Fruit fly (Drosophila melanogaster) whole organism, embryonic: ENCODE results near the gene CG6409.

Source experiments
- Asciz ChIP-seq: fragments of 200-800 bp; sonication (Bioruptor generic); optimal IDR thresholded peaks from 2 replicates; lab custom pipeline; 2017; ENCODE audit warnings: missing biosample characterization, mild to moderate bottlenecking, missing genetic modification characterization, missing genetic modification reagents
- Atf-2 ChIP-seq: fragments of 200-800 bp; sonication (Bioruptor generic); optimal IDR thresholded peaks from 2 replicates; lab custom pipeline; 2016; ENCODE audit warnings: missing biosample characterization, missing genetic modification characterization
- CG10147 ChIP-seq: fragments of 200-800 bp; sonication (Bioruptor generic); optimal IDR thresholded peaks from 2 replicates; lab custom pipeline; 2019; ENCODE audit warnings: missing biosample characterization, mild to moderate bottlenecking, missing genetic modification characterization, moderate library complexity
- CG10209 ChIP-seq: fragments of 200-800 bp; sonication (Bioruptor generic); optimal IDR thresholded peaks from 3 replicates; lab custom pipeline; 2017; ENCODE audit warnings: missing biosample characterization, mild to moderate bottlenecking, missing genetic modification characterization, missing genetic modification reagents
- CG15479 ChIP-seq: fragments of 200-800 bp; sonication (Bioruptor generic); optimal IDR thresholded peaks from 3 replicates; lab custom pipeline; 2019; ENCODE audit warnings: missing biosample characterization, mild to moderate bottlenecking, missing genetic modification characterization, moderate library complexity
- CG15696 ChIP-seq: fragments of 200-800 bp; sonication (Bioruptor generic); optimal IDR thresholded peaks from 2 replicates; lab custom pipeline; 2019; ENCODE audit warnings: missing biosample characterization, mild to moderate bottlenecking, missing genetic modification characterization, moderate library complexity
- CG1792 ChIP-seq: fragments of 200-800 bp; sonication (Bioruptor generic); optimal IDR thresholded peaks from 2 replicates; lab custom pipeline; 2016; ENCODE audit warnings: missing biosample characterization, missing genetic modification characterization
- CG2129 ChIP-seq: fragments of 200-800 bp; sonication (Bioruptor generic); IDR thresholded peaks from 2 replicates; pipeline ENCODE4 v1.3.6; 2022; ENCODE audit warnings: missing biosample characterization, missing genetic modification characterization; ENCODE audit not compliant: partially characterized antibody
- CG2875 ChIP-seq: fragments of 200-800 bp; sonication (Bioruptor generic); optimal IDR thresholded peaks from 2 replicates; lab custom pipeline; 2017; ENCODE audit warnings: missing biosample characterization, mild to moderate bottlenecking, missing genetic modification characterization, missing genetic modification reagents
- CG31441 ChIP-seq: fragments of 200-800 bp; sonication (Bioruptor generic); IDR thresholded peaks from 2 replicates; pipeline ENCODE4 v1.3.6; 2022; ENCODE audit warnings: missing biosample characterization, missing genetic modification characterization
- CG3163 ChIP-seq: fragments of 200-800 bp; sonication (Bioruptor generic); optimal IDR thresholded peaks from 3 replicates; lab custom pipeline; 2016; ENCODE audit warnings: missing biosample characterization, missing genetic modification characterization
- CG33213 ChIP-seq: fragments of 200-800 bp; sonication (Bioruptor generic); optimal IDR thresholded peaks from 3 replicates; lab custom pipeline; 2016; ENCODE audit warnings: missing biosample characterization, missing genetic modification characterization
- CG33557 ChIP-seq: fragments of 200-800 bp; sonication (Bioruptor generic); optimal IDR thresholded peaks from 2 replicates; lab custom pipeline; 2019; ENCODE audit warnings: missing biosample characterization, mild to moderate bottlenecking, missing genetic modification characterization, moderate library complexity
- CG6813 ChIP-seq: fragments of 200-800 bp; sonication (Bioruptor generic); optimal IDR thresholded peaks from 2 replicates; lab custom pipeline; 2017; ENCODE audit warnings: missing biosample characterization, missing genetic modification characterization, mild to moderate bottlenecking, moderate library complexity, missing genetic modification reagents
- CG6854 ChIP-seq: fragments of 200-800 bp; sonication (Bioruptor generic); optimal IDR thresholded peaks from 3 replicates; lab custom pipeline; 2017; ENCODE audit warnings: missing biosample characterization, mild to moderate bottlenecking, missing genetic modification characterization
- CG7357 ChIP-seq: fragments of 200-800 bp; sonication (Bioruptor generic); IDR thresholded peaks from 3 replicates; pipeline ENCODE4 v1.3.6; 2022; ENCODE audit warnings: missing biosample characterization, missing genetic modification characterization
- CG7745 ChIP-seq: fragments of 200-800 bp; sonication (Bioruptor generic); optimal IDR thresholded peaks from 2 replicates; lab custom pipeline; 2018; ENCODE audit warnings: missing biosample characterization, mild to moderate bottlenecking, missing genetic modification characterization, moderate library complexity
- D ChIP-seq, 2 experiments: fragments of 200-800 bp in 1 of 2; fragments of >200 bp in 1 of 2; sonication (Bioruptor generic) in 1 of 2; optimal IDR thresholded peaks; 2 replicates in 1 of 2; 3 replicates in 1 of 2; lab custom pipeline; 2017; ENCODE audit warnings: mild to moderate bottlenecking in 1 of 2, missing biosample characterization in 1 of 2, missing genetic modification characterization in 1 of 2, missing genetic modification reagents in 1 of 2
- E2f2 ChIP-seq: fragments of 200-800 bp; sonication (Bioruptor generic); IDR thresholded peaks from 2 replicates; pipeline ENCODE4 v1.3.6; 2022; ENCODE audit warnings: missing biosample characterization, missing genetic modification characterization
- H15 ChIP-seq: fragments of 200-800 bp; sonication (Bioruptor generic); IDR thresholded peaks from 3 replicates; pipeline ENCODE4 v1.3.6; 2022; ENCODE audit warnings: missing biosample characterization, missing genetic modification characterization
- Hand ChIP-seq: fragments of 200-800 bp; sonication (Bioruptor generic); optimal IDR thresholded peaks from 2 replicates; lab custom pipeline; 2017; ENCODE audit warnings: mild to moderate bottlenecking, missing biosample characterization, missing genetic modification reagents, missing genetic modification characterization
- NfI ChIP-seq: fragments of 200-800 bp; sonication (Bioruptor generic); optimal IDR thresholded peaks from 3 replicates; lab custom pipeline; 2018; ENCODE audit warnings: missing biosample characterization, mild to moderate bottlenecking, missing genetic modification characterization, moderate library complexity
- Rx ChIP-seq: fragments of 200-800 bp; sonication (Bioruptor generic); IDR thresholded peaks from 2 replicates; pipeline ENCODE4 v1.3.6; 2022; ENCODE audit warnings: missing biosample characterization, missing genetic modification characterization
- Tbp ChIP-seq: fragments of >200 bp; optimal IDR thresholded peaks from 2 replicates; lab custom pipeline; 2018; ENCODE audit warnings: missing biosample characterization, missing genetic modification characterization
- ac ChIP-seq: fragments of 200-800 bp; sonication (Bioruptor generic); optimal IDR thresholded peaks from 3 replicates; lab custom pipeline; 2017; ENCODE audit warnings: missing biosample characterization, mild to moderate bottlenecking, missing genetic modification characterization
- cg ChIP-seq: fragments of 200-800 bp; sonication (Bioruptor generic); optimal IDR thresholded peaks from 3 replicates; lab custom pipeline; 2019; ENCODE audit warnings: missing biosample characterization, mild to moderate bottlenecking, missing genetic modification characterization, moderate library complexity
- chif ChIP-seq, 2 experiments: fragments of 200-800 bp; sonication (Bioruptor generic); optimal IDR thresholded peaks; 3 replicates each; lab custom pipeline; 2016; ENCODE audit warnings: missing biosample characterization in 2 of 2, missing genetic modification characterization in 2 of 2
- ci ChIP-seq: fragments of 200-800 bp; sonication (Bioruptor generic); IDR thresholded peaks from 3 replicates; pipeline ENCODE4 v1.3.6; 2022; ENCODE audit warnings: missing biosample characterization, missing genetic modification characterization
- da ChIP-seq: fragments of 200-800 bp; sonication (Bioruptor generic); optimal IDR thresholded peaks from 2 replicates; lab custom pipeline; 2016; ENCODE audit warnings: missing biosample characterization, missing genetic modification characterization
- dmrt99B ChIP-seq: fragments of 200-800 bp; sonication (Bioruptor generic); optimal IDR thresholded peaks from 2 replicates; lab custom pipeline; 2018; ENCODE audit warnings: missing biosample characterization, mild to moderate bottlenecking, missing genetic modification characterization, moderate library complexity
- dysf ChIP-seq: fragments of 200-800 bp; sonication (Bioruptor generic); IDR thresholded peaks from 3 replicates; pipeline ENCODE4 v1.3.6; 2022; ENCODE audit warnings: missing biosample characterization, missing genetic modification characterization
- exex ChIP-seq: fragments of 200-800 bp; sonication (Bioruptor generic); optimal IDR thresholded peaks from 4 replicates; lab custom pipeline; 2018; ENCODE audit warnings: missing biosample characterization, mild to moderate bottlenecking, missing genetic modification characterization, moderate library complexity
- gsb ChIP-seq: fragments of 200-800 bp; sonication (Bioruptor generic); IDR thresholded peaks from 2 replicates; pipeline ENCODE4 v1.3.6; 2022; ENCODE audit warnings: missing biosample characterization, missing genetic modification characterization
- hth ChIP-seq: fragments of >200 bp; optimal IDR thresholded peaks from 2 replicates; lab custom pipeline; 2017; ENCODE audit warnings: inconsistent platforms
- lab ChIP-seq: fragments of 200-800 bp; sonication (Bioruptor generic); optimal IDR thresholded peaks from 3 replicates; lab custom pipeline; 2017; ENCODE audit warnings: missing biosample characterization, missing genetic modification characterization, mild to moderate bottlenecking, moderate library complexity, missing genetic modification reagents
- lov ChIP-seq, 2 experiments: fragments of 200-800 bp in 1 of 2; fragments of >200 bp in 1 of 2; sonication (Bioruptor generic) in 1 of 2; IDR thresholded peaks in 1 of 2; optimal IDR thresholded peaks in 1 of 2; 2 replicates in 1 of 2; 3 replicates in 1 of 2; pipeline versions ENCODE4 v1.3.6 to Lab custom; 2017 to 2022; ENCODE audit warnings: missing biosample characterization in 1 of 2, missing genetic modification characterization in 1 of 2
- luna ChIP-seq: fragments of 200-800 bp; sonication (Bioruptor generic); optimal IDR thresholded peaks from 2 replicates; lab custom pipeline; 2016; ENCODE audit warnings: missing biosample characterization, missing genetic modification characterization
- nau ChIP-seq: fragments of 200-800 bp; sonication (Bioruptor generic); optimal IDR thresholded peaks from 3 replicates; lab custom pipeline; 2017; ENCODE audit warnings: missing biosample characterization, mild to moderate bottlenecking, missing genetic modification characterization, missing genetic modification reagents
- nom ChIP-seq: fragments of 200-800 bp; sonication (Bioruptor generic); optimal IDR thresholded peaks from 2 replicates; lab custom pipeline; 2017; ENCODE audit warnings: missing biosample characterization, missing genetic modification characterization, mild to moderate bottlenecking, moderate library complexity, missing genetic modification reagents
- onecut ChIP-seq: fragments of 200-800 bp; sonication (Bioruptor generic); IDR thresholded peaks from 2 replicates; pipeline ENCODE4 v1.3.6; 2022; ENCODE audit warnings: missing biosample characterization, missing genetic modification characterization
- pho ChIP-seq: fragments of 200-800 bp; sonication (Bioruptor generic); optimal IDR thresholded peaks from 2 replicates; lab custom pipeline; 2016; ENCODE audit warnings: missing biosample characterization, missing genetic modification characterization
- pnt ChIP-seq: fragments of 200-800 bp; sonication (Bioruptor generic); optimal IDR thresholded peaks from 3 replicates; lab custom pipeline; 2016; ENCODE audit warnings: missing biosample characterization, missing genetic modification characterization
- prd ChIP-seq, 3 experiments: fragments of >200 bp in 2 of 3; fragments of 200-800 bp in 1 of 3; sonication (Bioruptor generic) in 1 of 3; optimal IDR thresholded peaks in 2 of 3; IDR thresholded peaks in 1 of 3; 2 replicates in 2 of 3; 3 replicates in 1 of 3; pipeline versions ENCODE4 v1.3.6 to Lab custom; 2017 to 2022; ENCODE audit warnings: missing biosample characterization in 1 of 3, missing genetic modification characterization in 1 of 3
- sens ChIP-seq: fragments of 200-800 bp; sonication (Bioruptor generic); peaks from one replicate; lab custom pipeline; 2016; ENCODE audit warnings: missing biosample characterization, missing genetic modification characterization
- stc ChIP-seq: fragments of 200-800 bp; sonication (Bioruptor generic); IDR thresholded peaks from 2 replicates; pipeline ENCODE4 v1.3.6; 2022; ENCODE audit warnings: missing biosample characterization, missing genetic modification characterization
- tap ChIP-seq: fragments of 200-800 bp; optimal IDR thresholded peaks from 3 replicates; lab custom pipeline; 2019; ENCODE audit warnings: missing biosample characterization, mild to moderate bottlenecking, missing genetic modification characterization, moderate library complexity
- wor ChIP-seq: fragments of 200-800 bp; sonication (Bioruptor generic); IDR thresholded peaks from 2 replicates; pipeline ENCODE4 v1.3.6; 2022; ENCODE audit warnings: missing biosample characterization, missing genetic modification characterization
- yki ChIP-seq: fragments of >200 bp; optimal IDR thresholded peaks from 3 replicates; lab custom pipeline; 2018
- zfh1 ChIP-seq: fragments of 200-800 bp; sonication (Bioruptor generic); IDR thresholded peaks from 3 replicates; pipeline ENCODE4 v1.3.6; 2022; ENCODE audit warnings: missing biosample characterization, missing genetic modification characterization

CG6409 gene

DNA sequence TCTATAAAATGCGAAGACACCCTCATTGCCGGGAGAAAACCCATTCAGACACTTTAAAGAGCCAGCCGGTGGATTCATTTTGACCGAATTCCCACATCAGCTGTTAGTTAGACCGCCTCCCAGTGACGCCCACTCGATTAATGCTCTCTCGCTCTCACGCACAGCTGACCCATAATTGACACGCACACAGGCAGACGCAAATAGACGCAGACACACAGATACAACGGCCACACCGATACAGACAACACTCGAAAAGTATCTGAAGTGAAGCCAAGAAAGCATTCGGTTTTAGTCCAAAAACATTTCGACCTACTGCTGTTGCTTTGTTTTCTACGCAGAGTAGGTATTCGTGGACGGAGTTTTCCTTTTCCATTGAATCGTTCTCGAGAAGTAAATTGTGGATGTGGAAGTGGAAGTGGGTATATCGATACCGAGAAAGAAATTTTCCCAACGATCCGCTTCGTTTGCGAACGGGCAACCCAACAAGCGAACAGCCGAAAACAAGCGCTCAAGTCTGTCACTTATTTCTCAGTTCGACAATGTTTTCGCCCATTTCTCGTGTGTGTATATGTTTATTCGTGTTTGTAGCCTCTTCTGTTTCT, 22.0 kb downstream of the CG6409 start (continued):
- no peak for TF ChIP-seq Hand (GFP tag; lab: Kevin White, UChicago)
- TF ChIP-seq prd (optimal IDR thresholded peaks at IDR 0.05; lab: Kevin White, UChicago) = no peak
- TF ChIP-seq prd (GFP tag; IDR thresholded peaks at IDR 0.05; lab: Robert Waterston, UW) = peak; percentile 4; the same call in 1 of the 3 replicates
- no peak for TF ChIP-seq pnt
- no peak for TF ChIP-seq nom (GFP tag; lab: Kevin White, UChicago)
- no peak for TF ChIP-seq CG7357
- TF ChIP-seq H15 (GFP tag; lab: Robert Waterston, UW) = no peak
- no peak for TF ChIP-seq Tbp (GFP tag; lab: Kevin White, UChicago)
- TF ChIP-seq tap (tag; lab: Kevin White, UChicago) = no peak
- TF ChIP-seq onecut (GFP tag; lab: Robert Waterston, UW) = no peak
- no peak for TF ChIP-seq CG7745 (tag; lab: Kevin White, UChicago)
- TF ChIP-seq Rx (GFP tag; lab: Robert Waterston, UW) = no peak
- TF ChIP-seq yki (lab: Kevin White, UChicago) = no peak
- no peak for TF ChIP-seq lab
- no peak for TF ChIP-seq dmrt99B (tag; lab: Kevin White, UChicago)
- TF ChIP-seq hth (lab: Kevin White, UChicago) = no peak
- TF ChIP-seq gsb = no peak
- TF ChIP-seq CG1792 (GFP tag; lab: Kevin White, UChicago) = no peak
- no peak for TF ChIP-seq NfI (GFP tag; lab: Kevin White, UChicago)
- TF ChIP-seq D (optimal IDR thresholded peaks at IDR 0.05; lab: Kevin White, UChicago) = peak; percentile 26
- no peak for TF ChIP-seq D (GFP tag; optimal IDR thresholded peaks at IDR 0.05; lab: Kevin White, UChicago)
- no peak for TF ChIP-seq dysf
- TF ChIP-seq pho (GFP tag; lab: Kevin White, UChicago) = no peak
- no peak for TF ChIP-seq stc
- no peak for TF ChIP-seq CG33213
- no peak for TF ChIP-seq luna (GFP tag; lab: Kevin White, UChicago)
- TF ChIP-seq CG6854 (GFP tag; lab: Kevin White, UChicago) = no peak
- peak; percentile 21 for TF ChIP-seq CG10147 (GFP tag; lab: Kevin White, UChicago)
- TF ChIP-seq lov (optimal IDR thresholded peaks at IDR 0.05; lab: Kevin White, UChicago) = no peak
- 0 out of 3 replicates have a peak, but pooled peaks have one; percentile 58 for TF ChIP-seq lov (GFP tag; IDR thresholded peaks at IDR 0.05; lab: Robert Waterston, UW)
- TF ChIP-seq nau (GFP tag; lab: Kevin White, UChicago) = no peak

DNA sequence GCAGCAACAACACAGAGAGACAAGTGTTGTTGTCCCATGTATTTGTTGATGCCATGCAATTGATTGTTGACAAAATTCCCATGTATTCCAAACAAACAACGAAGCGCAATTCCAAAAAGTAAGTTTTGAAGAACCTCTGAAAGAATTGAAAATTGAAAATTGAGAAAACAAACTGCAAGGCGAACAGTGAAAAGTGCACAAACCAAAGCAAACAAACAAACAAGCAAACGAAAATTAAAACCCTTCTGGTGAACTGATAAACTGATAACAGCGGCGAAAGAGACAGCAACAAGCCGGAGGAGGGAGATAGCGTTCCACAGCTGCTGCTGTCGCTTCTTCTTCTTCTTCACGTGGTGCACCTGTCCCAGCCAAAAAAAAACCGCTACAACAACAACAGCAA, 23.6 kb downstream of the CG6409 start:
- TF ChIP-seq wor (GFP tag; lab: Robert Waterston, UW) (no peak), chif (GFP tag; optimal IDR thresholded peaks at IDR 0.05; lab: Kevin White, UChicago) (peak; percentile 18), Asciz (GFP tag; lab: Kevin White, UChicago) (peak; percentile 47), CG3163 (GFP tag; lab: Kevin White, UChicago) (peak; percentile 2), ac (GFP tag; lab: Kevin White, UChicago) (peak; percentile 76), Atf-2 (GFP tag; lab: Kevin White, UChicago) (peak; percentile 3), sens (peak; percentile 82), CG10209 (GFP tag; lab: Kevin White, UChicago) (peak; percentile 18), cg (GFP tag; lab: Kevin White, UChicago) (peak; percentile 15), zfh1 (GFP tag; lab: Robert Waterston, UW) (0 out of 3 replicates have a peak, but pooled peaks have one; percentile 41), ci (GFP tag; lab: Robert Waterston, UW) (peak; percentile 51; the same call in 1 of the 3 replicates), CG6813 (peak; percentile 15), CG15479 (GFP tag; lab: Kevin White, UChicago) (peak; percentile 84), CG2875 (peak; percentile 46), exex (tag; lab: Kevin White, UChicago) (no peak), CG15696 (tag; lab: Kevin White, UChicago) (peak; percentile 65), lab (peak; percentile 8), CG33557 (GFP tag; lab: Kevin White, UChicago) (peak; percentile 38), E2f2 (no peak), CG2129 (no peak), CG31441 (0 out of 2 replicates have a peak, but pooled peaks have one; percentile 11), da (GFP tag; lab: Kevin White, UChicago) (peak; percentile 64)
